Worm (Caenorhabditis elegans) whole organism, L2 larva: ENCODE measurements around the gene F11D11.4.
"Not testable (repeated sequence)": the region's sequence is repeated elsewhere in the genome, so short reads cannot be mapped to it uniquely, and the experiment has no call there.

Source experiments
- C34F6.9 ChIP-seq: fragments of 150-350 bp; optimal IDR thresholded peaks from 2 replicates; lab custom pipeline; 2014; ENCODE audit warnings: missing biosample characterization, missing genetic modification characterization
- Y55F3AM.14 ChIP-seq: fragments of 200-800 bp; sonication (Bioruptor generic); optimal IDR thresholded peaks from 2 replicates; lab custom pipeline; 2018; ENCODE audit warnings: mild to moderate bottlenecking, missing genetic modification characterization, missing compliant biosample characterization
- ZK546.5 ChIP-seq: sonication (generic microtip); optimal IDR thresholded peaks from 2 replicates; lab custom pipeline; 2017; ENCODE audit warnings: missing biosample characterization, missing genetic modification characterization
- alr-1 ChIP-seq: fragments of 150-350 bp; optimal IDR thresholded peaks from 2 replicates; lab custom pipeline; 2014; ENCODE audit warnings: missing biosample characterization, missing genetic modification characterization
- aly-2 ChIP-seq: fragments of 150-350 bp; optimal IDR thresholded peaks from 2 replicates; lab custom pipeline; 2014; ENCODE audit warnings: missing biosample characterization, missing genetic modification characterization
- ama-1 ChIP-seq: fragments of 150-350 bp; optimal IDR thresholded peaks from 2 replicates; lab custom pipeline; 2018; ENCODE audit warnings: inconsistent platforms
- blmp-1 ChIP-seq: sonication (generic microtip); optimal IDR thresholded peaks from 2 replicates; lab custom pipeline; 2017; ENCODE audit warnings: missing genetic modification characterization, mild to moderate bottlenecking, missing compliant biosample characterization, antibody characterized with exemption, moderate library complexity; ENCODE audit not compliant: insufficient read depth
- ceh-16 ChIP-seq: fragments of 150-350 bp; optimal IDR thresholded peaks from 2 replicates; lab custom pipeline; 2014; ENCODE audit warnings: missing biosample characterization, missing genetic modification characterization
- crh-2 ChIP-seq: sonication (generic microtip); optimal IDR thresholded peaks from 2 replicates; lab custom pipeline; 2017; ENCODE audit warnings: missing biosample characterization, missing genetic modification characterization
- dmd-4 ChIP-seq: sonication (generic microtip); optimal IDR thresholded peaks from 2 replicates; lab custom pipeline; 2017; ENCODE audit warnings: missing biosample characterization, missing genetic modification characterization
- elt-1 ChIP-seq: fragments of 150-350 bp; optimal IDR thresholded peaks from 2 replicates; lab custom pipeline; 2014; ENCODE audit warnings: missing biosample characterization, missing genetic modification characterization
- elt-3 ChIP-seq: sonication (generic microtip); optimal IDR thresholded peaks from 2 replicates; lab custom pipeline; 2017; ENCODE audit warnings: missing biosample characterization, missing genetic modification characterization
- gmeb-1 ChIP-seq: fragments of 150-350 bp; optimal IDR thresholded peaks from 2 replicates; lab custom pipeline; 2014; ENCODE audit warnings: missing biosample characterization, missing genetic modification characterization
- lin-11 ChIP-seq: fragments of 150-350 bp; sonication (generic microtip); optimal IDR thresholded peaks from 2 replicates; lab custom pipeline; 2014; ENCODE audit warnings: missing biosample characterization, missing genetic modification characterization, inconsistent platforms, mixed read lengths
- lin-39 ChIP-seq: fragments of 150-350 bp; optimal IDR thresholded peaks from 2 replicates; lab custom pipeline; 2014; ENCODE audit warnings: missing biosample characterization, missing genetic modification reagents, missing genetic modification characterization
- lsy-2 ChIP-seq, 2 experiments: fragments of 150-350 bp in 1 of 2; sonication (generic microtip) in 1 of 2; optimal IDR thresholded peaks; 2 replicates each; lab custom pipeline; 2014 to 2017; ENCODE audit warnings: missing biosample characterization in 2 of 2, missing genetic modification characterization in 2 of 2
- mab-5 ChIP-seq: fragments of 150-350 bp; optimal IDR thresholded peaks from 2 replicates; lab custom pipeline; 2014; ENCODE audit warnings: missing biosample characterization, missing genetic modification characterization
- nhr-129 ChIP-seq: fragments of 150-350 bp; optimal IDR thresholded peaks from 2 replicates; lab custom pipeline; 2014; ENCODE audit warnings: missing biosample characterization, missing genetic modification characterization
- nhr-237 ChIP-seq: fragments of 150-350 bp; optimal IDR thresholded peaks from 2 replicates; lab custom pipeline; 2014; ENCODE audit warnings: missing biosample characterization, missing genetic modification characterization
- nhr-25 ChIP-seq: fragments of 150-350 bp; sonication (generic microtip); optimal IDR thresholded peaks from 3 replicates; lab custom pipeline; 2014; ENCODE audit warnings: missing biosample characterization, missing genetic modification characterization
- nhr-6 ChIP-seq: fragments of 150-350 bp; optimal IDR thresholded peaks from 2 replicates; lab custom pipeline; 2014; ENCODE audit warnings: missing biosample characterization, missing genetic modification characterization
- nhr-77 ChIP-seq: fragments of 150-350 bp; optimal IDR thresholded peaks from 2 replicates; lab custom pipeline; 2014; ENCODE audit warnings: missing biosample characterization, missing genetic modification characterization
- peb-1 ChIP-seq: fragments of 150-350 bp; optimal IDR thresholded peaks from 2 replicates; lab custom pipeline; 2014; ENCODE audit warnings: missing biosample characterization, missing genetic modification characterization
- sem-4 ChIP-seq: fragments of 150-350 bp; optimal IDR thresholded peaks from 2 replicates; lab custom pipeline; 2014; ENCODE audit warnings: missing biosample characterization, missing genetic modification reagents, missing genetic modification characterization
- sma-3 ChIP-seq: sonication (generic microtip); optimal IDR thresholded peaks from 2 replicates; lab custom pipeline; 2016; ENCODE audit warnings: missing genetic modification reagents, missing genetic modification characterization, missing compliant biosample characterization
- sma-9 ChIP-seq, 2 experiments: fragments of 150-350 bp in 1 of 2; sonication (generic microtip) in 1 of 2; optimal IDR thresholded peaks; 2 replicates each; lab custom pipeline; 2014 to 2016; ENCODE audit warnings: missing genetic modification characterization in 2 of 2, mild to moderate bottlenecking in 1 of 2, missing biosample characterization in 1 of 2, missing compliant biosample characterization in 1 of 2, missing genetic modification reagents in 1 of 2, moderate library complexity in 1 of 2
- snpc-4 ChIP-seq: fragments of 150-350 bp; optimal IDR thresholded peaks from 2 replicates; lab custom pipeline; 2014; ENCODE audit warnings: missing biosample characterization, missing genetic modification characterization
- unc-39 ChIP-seq: fragments of 150-350 bp; optimal IDR thresholded peaks from 2 replicates; lab custom pipeline; 2014; ENCODE audit warnings: missing biosample characterization, missing genetic modification characterization
- unc-55 ChIP-seq: fragments of 150-350 bp; sonication (generic microtip); optimal IDR thresholded peaks from 3 replicates; lab custom pipeline; 2014; ENCODE audit warnings: missing biosample characterization, missing genetic modification reagents, missing genetic modification characterization
- unc-62 ChIP-seq: fragments of 150-350 bp; optimal IDR thresholded peaks from 2 replicates; lab custom pipeline; 2014; ENCODE audit warnings: missing biosample characterization, missing genetic modification reagents, missing genetic modification characterization
- ztf-11 ChIP-seq: sonication (generic microtip); optimal IDR thresholded peaks from 2 replicates; lab custom pipeline; 2017; ENCODE audit warnings: missing biosample characterization, missing genetic modification characterization
- ztf-4 ChIP-seq: fragments of 150-350 bp; optimal IDR thresholded peaks from 2 replicates; lab custom pipeline; 2014; ENCODE audit warnings: missing biosample characterization, missing genetic modification characterization

Gene F11D11.4

ce11 chrV:18762044-18762443 is 866 bp downstream of the F11D11.4 start, which contains the start of gene F11D11.22:
Gene F11D11.22, plus strand, starts transcription at chrV:18762344.
- TF ChIP-seq nhr-77, nhr-6, elt-3 (tag; lab: Kevin White, UChicago): not testable (repeated sequence)

- no peak for TF ChIP-seq mab-5 (tag; lab: Kevin White, UChicago)
- TF ChIP-seq nhr-6 (tag; lab: Kevin White, UChicago), result no peak
- TF ChIP-seq ZK546.5 (tag; lab: Kevin White, UChicago), result no peak
- TF ChIP-seq unc-55 (GFP tag; lab: Kevin White, UChicago), result no peak
- TF ChIP-seq sma-3, result no peak
- no peak for TF ChIP-seq nhr-237 (tag; lab: Kevin White, UChicago)
- TF ChIP-seq Y55F3AM.14, result no peak
- TF ChIP-seq snpc-4 (tag; lab: Kevin White, UChicago), result no peak
- TF ChIP-seq elt-1 (tag; lab: Kevin White, UChicago), result no peak
- TF ChIP-seq sem-4, result no peak
- TF ChIP-seq nhr-25 (tag; lab: Kevin White, UChicago), result no peak
- TF ChIP-seq C34F6.9 (tag; lab: Kevin White, UChicago), result no peak
- no peak for TF ChIP-seq lin-11 (tag; lab: Kevin White, UChicago)
- no peak for TF ChIP-seq peb-1 (tag; lab: Kevin White, UChicago)
- no peak for TF ChIP-seq ztf-4
- no peak for TF ChIP-seq lsy-2 (tag; optimal IDR thresholded peaks at IDR 0.05; lab: Kevin White, UChicago)
These were observed 8.7 kb downstream of the F11D11.4 start for ce11 chrV:18769902-18770301.

- no peak for TF ChIP-seq nhr-237 (tag; lab: Kevin White, UChicago)
- no peak for TF ChIP-seq gmeb-1
- no peak for TF ChIP-seq alr-1 (tag; lab: Kevin White, UChicago)
- TF ChIP-seq unc-62 (GFP tag; lab: Kevin White, UChicago), result no peak
- no peak for TF ChIP-seq snpc-4 (tag; lab: Kevin White, UChicago)
- no peak for TF ChIP-seq lin-39
- TF ChIP-seq blmp-1 (tag; lab: Kevin White, UChicago), result no peak
- no peak for TF ChIP-seq nhr-25 (tag; lab: Kevin White, UChicago)
- no peak for TF ChIP-seq aly-2 (tag; lab: Kevin White, UChicago)
- no peak for TF ChIP-seq ceh-16 (tag; lab: Kevin White, UChicago)
- no peak for TF ChIP-seq sma-9 (GFP tag; optimal IDR thresholded peaks at IDR 0.05; lab: Kevin White, UChicago)
- TF ChIP-seq sma-9 (tag; optimal IDR thresholded peaks at IDR 0.05; lab: Kevin White, UChicago), result no peak
These were observed 9.4 kb downstream of the F11D11.4 start, which contains the start of gene clec-255 for ce11 chrV:18770623-18771022. Gene clec-255, minus strand, starts transcription at chrV:18770723.

ce11 chrV:18771390-18771789 is 10.2 kb downstream of the F11D11.4 start, which contains the start of gene clec-256:
Gene clec-256, plus strand, starts transcription at chrV:18771690.
- TF ChIP-seq nhr-6 (tag; lab: Kevin White, UChicago) (no peak), sma-9 (GFP tag; optimal IDR thresholded peaks at IDR 0.05; lab: Kevin White, UChicago) (no peak), sma-9 (tag; optimal IDR thresholded peaks at IDR 0.05; lab: Kevin White, UChicago) (no peak), ama-1 (lab: Kevin White, UChicago) (no peak), unc-39 (tag; lab: Kevin White, UChicago) (no peak)

ce11 chrV:18771804-18772386 is 10.7 kb downstream of the F11D11.4 start:
- TF ChIP-seq crh-2 (no peak), unc-39 (tag; lab: Kevin White, UChicago) (no peak), lin-39 (no peak), nhr-129 (tag; lab: Kevin White, UChicago) (no peak), nhr-25 (tag; lab: Kevin White, UChicago) (no peak), aly-2 (tag; lab: Kevin White, UChicago) (no peak), Y55F3AM.14 (no peak), dmd-4 (tag; lab: Kevin White, UChicago) (no peak), sem-4 (no peak), snpc-4 (tag; lab: Kevin White, UChicago) (no peak), ztf-11 (tag; lab: Kevin White, UChicago) (no peak), elt-3 (tag; lab: Kevin White, UChicago) (no peak)
